Fruit fly (Drosophila melanogaster) whole organism, embryonic: ENCODE data around the gene Fas3.

Experiments used
- CG10267 ChIP-seq: fragments of 200-800 bp; sonication (Bioruptor generic); optimal IDR thresholded peaks from 2 replicates; lab custom pipeline; 2018; ENCODE audit warnings: missing biosample characterization, mild to moderate bottlenecking, missing genetic modification characterization, moderate library complexity
- CG11504 ChIP-seq: fragments of 200-800 bp; sonication (Bioruptor generic); optimal IDR thresholded peaks from 3 replicates; lab custom pipeline; 2019; ENCODE audit warnings: missing biosample characterization, mild to moderate bottlenecking, missing genetic modification characterization, moderate library complexity
- CG13894 ChIP-seq: fragments of 200-800 bp; sonication (Bioruptor generic); optimal IDR thresholded peaks from 3 replicates; lab custom pipeline; 2018; ENCODE audit warnings: missing biosample characterization, mild to moderate bottlenecking, missing genetic modification characterization, moderate library complexity
- CG1529 ChIP-seq: fragments of 200-800 bp; sonication (Bioruptor generic); optimal IDR thresholded peaks from 3 replicates; lab custom pipeline; 2018; ENCODE audit warnings: missing biosample characterization, missing genetic modification characterization
- CG16779 ChIP-seq: fragments of 200-800 bp; sonication (Bioruptor generic); IDR thresholded peaks from 2 replicates; pipeline ENCODE4 v1.3.6; 2022; ENCODE audit warnings: missing biosample characterization, missing genetic modification characterization
- CG16813 ChIP-seq: fragments of 200-800 bp; sonication (Bioruptor generic); IDR thresholded peaks from 3 replicates; pipeline ENCODE4 v1.3.6; 2022; ENCODE audit warnings: missing biosample characterization, missing genetic modification characterization; ENCODE audit not compliant: partially characterized antibody
- CG17186 ChIP-seq: fragments of 200-800 bp; sonication (Bioruptor generic); optimal IDR thresholded peaks from 3 replicates; lab custom pipeline; 2017; ENCODE audit warnings: missing biosample characterization, missing genetic modification reagents, missing genetic modification characterization
- CG2120 ChIP-seq: fragments of 200-800 bp; sonication (Bioruptor generic); optimal IDR thresholded peaks from 3 replicates; lab custom pipeline; 2016; ENCODE audit warnings: missing biosample characterization, missing genetic modification characterization
- CG32532 ChIP-seq: fragments of 200-800 bp; sonication (Bioruptor generic); IDR thresholded peaks from 2 replicates; pipeline ENCODE4 v1.3.6; 2022; ENCODE audit warnings: missing biosample characterization, missing genetic modification characterization
- CG32767 ChIP-seq: fragments of 200-800 bp; sonication (Bioruptor generic); IDR thresholded peaks from 2 replicates; pipeline ENCODE4 v1.3.6; 2022; ENCODE audit warnings: missing biosample characterization, missing genetic modification characterization
- CG3847 ChIP-seq: fragments of 200-800 bp; sonication (Bioruptor generic); IDR thresholded peaks from 2 replicates; pipeline ENCODE4 v1.3.6; 2022; ENCODE audit warnings: missing biosample characterization, missing genetic modification characterization
- CG4424 ChIP-seq: fragments of 200-800 bp; sonication (Bioruptor generic); optimal IDR thresholded peaks from 3 replicates; lab custom pipeline; 2016; ENCODE audit warnings: missing biosample characterization, missing genetic modification characterization
- CG4707 ChIP-seq: fragments of 200-800 bp; sonication (Bioruptor generic); optimal IDR thresholded peaks from 2 replicates; lab custom pipeline; 2018; ENCODE audit warnings: missing biosample characterization, mild to moderate bottlenecking, missing genetic modification characterization, moderate library complexity
- CG4730 ChIP-seq: fragments of 200-800 bp; sonication (Bioruptor generic); IDR thresholded peaks from 2 replicates; pipeline ENCODE4 v1.3.6; 2022; ENCODE audit warnings: missing biosample characterization, missing genetic modification characterization
- CG6765 ChIP-seq: fragments of 200-800 bp; sonication (Bioruptor generic); optimal IDR thresholded peaks from 3 replicates; lab custom pipeline; 2017; ENCODE audit warnings: missing biosample characterization, mild to moderate bottlenecking, missing genetic modification characterization
- CG6791 ChIP-seq: fragments of 200-800 bp; sonication (Bioruptor generic); IDR thresholded peaks from 3 replicates; pipeline ENCODE4 v1.3.6; 2022; ENCODE audit warnings: missing biosample characterization, missing genetic modification characterization; ENCODE audit not compliant: partially characterized antibody
- CG9932 ChIP-seq: fragments of 200-800 bp; sonication (Bioruptor generic); IDR thresholded peaks from 2 replicates; pipeline ENCODE4 v1.3.6; 2022; ENCODE audit warnings: missing biosample characterization, missing genetic modification characterization
- CrebB ChIP-seq: fragments of 200-800 bp; sonication (Bioruptor generic); optimal IDR thresholded peaks from 3 replicates; lab custom pipeline; 2018; ENCODE audit warnings: missing biosample characterization, mild to moderate bottlenecking, missing genetic modification characterization
- D19A ChIP-seq: fragments of 200-800 bp; optimal IDR thresholded peaks from 3 replicates; lab custom pipeline; 2019; ENCODE audit warnings: missing biosample characterization, mild to moderate bottlenecking, missing genetic modification characterization, moderate library complexity
- Gug ChIP-seq: fragments of 200-800 bp; sonication (Bioruptor generic); IDR thresholded peaks from 4 replicates; pipeline ENCODE4 v1.3.6; 2022; ENCODE audit warnings: missing biosample characterization, missing genetic modification characterization
- HLHmδ ChIP-seq: fragments of 200-800 bp; sonication (Bioruptor generic); optimal IDR thresholded peaks from 2 replicates; lab custom pipeline; 2018; ENCODE audit warnings: missing biosample characterization, mild to moderate bottlenecking, missing genetic modification characterization, moderate library complexity
- Hmr ChIP-seq: fragments of 200-800 bp; sonication (Bioruptor generic); optimal IDR thresholded peaks from 3 replicates; lab custom pipeline; 2017; ENCODE audit warnings: mild to moderate bottlenecking, missing biosample characterization, missing genetic modification reagents, missing genetic modification characterization
- Jarid2 ChIP-seq: fragments of 200-800 bp; sonication (Bioruptor generic); optimal IDR thresholded peaks from 3 replicates; lab custom pipeline; 2017; ENCODE audit warnings: mild to moderate bottlenecking, missing biosample characterization, missing genetic modification reagents, missing genetic modification characterization
- Lpt ChIP-seq: fragments of >200 bp; optimal IDR thresholded peaks from 2 replicates; lab custom pipeline; 2018; ENCODE audit warnings: missing biosample characterization, missing genetic modification characterization
- MESR4 ChIP-seq: fragments of 200-800 bp; sonication (Bioruptor generic); optimal IDR thresholded peaks from 2 replicates; lab custom pipeline; 2018; ENCODE audit warnings: missing biosample characterization, mild to moderate bottlenecking, missing genetic modification characterization, moderate library complexity
- Max ChIP-seq: fragments of 200-800 bp; sonication (Bioruptor generic); optimal IDR thresholded peaks from 2 replicates; lab custom pipeline; 2016; ENCODE audit warnings: missing biosample characterization, mild to moderate bottlenecking, missing genetic modification characterization
- Med ChIP-seq: fragments of 200-800 bp; sonication (Bioruptor generic); peaks from one replicate; lab custom pipeline; 2016; ENCODE audit warnings: missing biosample characterization, missing genetic modification characterization, mild to moderate bottlenecking, inconsistent platforms, moderate library complexity
- Nf-YA ChIP-seq: fragments of 200-800 bp; sonication (Bioruptor generic); IDR thresholded peaks from 2 replicates; pipeline ENCODE4 v1.3.6; 2022; ENCODE audit warnings: missing biosample characterization, missing genetic modification characterization
- Optix ChIP-seq: fragments of 200-800 bp; sonication (Bioruptor generic); IDR thresholded peaks from 3 replicates; pipeline ENCODE4 v1.3.6; 2022; ENCODE audit warnings: missing biosample characterization, missing genetic modification characterization
- Trl ChIP-seq, 3 experiments: fragments of >200 bp in 2 of 3; fragments of 200-800 bp in 1 of 3; sonication (Bioruptor generic) in 1 of 3; optimal IDR thresholded peaks; 2 replicates in 1 of 3; 3 replicates in 2 of 3; lab custom pipeline; 2016 to 2017; ENCODE audit warnings: missing biosample characterization in 1 of 3, missing genetic modification characterization in 1 of 3
- YL-1 ChIP-seq: fragments of 200-800 bp; sonication (Bioruptor generic); optimal IDR thresholded peaks from 3 replicates; lab custom pipeline; 2017; ENCODE audit warnings: missing biosample characterization, mild to moderate bottlenecking, missing genetic modification characterization
- ab ChIP-seq: fragments of 200-800 bp; sonication (Bioruptor generic); optimal IDR thresholded peaks from 2 replicates; lab custom pipeline; 2016; ENCODE audit warnings: missing biosample characterization, missing genetic modification characterization
- al ChIP-seq: fragments of 200-800 bp; sonication (Bioruptor generic); IDR thresholded peaks from 2 replicates; pipeline ENCODE4 v1.3.6; 2022; ENCODE audit warnings: missing biosample characterization, missing genetic modification characterization
- bsh ChIP-seq, 2 experiments: fragments of 200-800 bp; sonication (Bioruptor generic); optimal IDR thresholded peaks; 2 replicates each; lab custom pipeline; 2017 to 2018; ENCODE audit warnings: mild to moderate bottlenecking in 2 of 2, missing biosample characterization in 2 of 2, missing genetic modification characterization in 2 of 2, moderate library complexity in 1 of 2
- ci ChIP-seq: fragments of 200-800 bp; sonication (Bioruptor generic); IDR thresholded peaks from 3 replicates; pipeline ENCODE4 v1.3.6; 2022; ENCODE audit warnings: missing biosample characterization, missing genetic modification characterization
- eyg ChIP-seq: fragments of 200-800 bp; sonication (Bioruptor generic); optimal IDR thresholded peaks from 3 replicates; lab custom pipeline; 2016; ENCODE audit warnings: missing biosample characterization, missing genetic modification characterization
- fd3F ChIP-seq: fragments of 200-800 bp; sonication (Bioruptor generic); optimal IDR thresholded peaks from 2 replicates; lab custom pipeline; 2018; ENCODE audit warnings: missing biosample characterization, mild to moderate bottlenecking, missing genetic modification characterization, moderate library complexity
- hbn ChIP-seq: fragments of 200-800 bp; sonication (Bioruptor generic); IDR thresholded peaks from 2 replicates; pipeline ENCODE4 v1.3.6; 2022; ENCODE audit warnings: missing biosample characterization, missing genetic modification characterization; ENCODE audit not compliant: partially characterized antibody
- insv ChIP-seq, 2 experiments: fragments of 200-800 bp; sonication (Bioruptor generic); optimal IDR thresholded peaks; 3 replicates each; lab custom pipeline; 2016 to 2018; ENCODE audit warnings: missing biosample characterization in 2 of 2, missing genetic modification characterization in 2 of 2
- ken ChIP-seq: fragments of 200-800 bp; sonication (Bioruptor generic); IDR thresholded peaks from 3 replicates; pipeline ENCODE4 v1.3.6; 2022; ENCODE audit warnings: missing biosample characterization, missing genetic modification characterization
- luna ChIP-seq: fragments of 200-800 bp; sonication (Bioruptor generic); optimal IDR thresholded peaks from 2 replicates; lab custom pipeline; 2016; ENCODE audit warnings: missing biosample characterization, missing genetic modification characterization
- mam ChIP-seq: fragments of 200-800 bp; sonication (Bioruptor generic); optimal IDR thresholded peaks from 3 replicates; lab custom pipeline; 2016; ENCODE audit warnings: missing biosample characterization, missing genetic modification characterization
- onecut ChIP-seq: fragments of 200-800 bp; sonication (Bioruptor generic); IDR thresholded peaks from 2 replicates; pipeline ENCODE4 v1.3.6; 2022; ENCODE audit warnings: missing biosample characterization, missing genetic modification characterization
- pros ChIP-seq: fragments of 200-800 bp; sonication (Bioruptor generic); optimal IDR thresholded peaks from 3 replicates; lab custom pipeline; 2019; ENCODE audit warnings: missing biosample characterization, mild to moderate bottlenecking, missing genetic modification characterization, moderate library complexity
- pum ChIP-seq: fragments of 200-800 bp; sonication (Bioruptor generic); optimal IDR thresholded peaks from 2 replicates; lab custom pipeline; 2016; ENCODE audit warnings: missing biosample characterization, missing genetic modification characterization
- repo ChIP-seq: fragments of 200-800 bp; sonication (Bioruptor generic); optimal IDR thresholded peaks from 2 replicates; lab custom pipeline; 2016; ENCODE audit warnings: missing biosample characterization, missing genetic modification characterization
- sens-2 ChIP-seq: fragments of 200-800 bp; sonication (Bioruptor generic); IDR thresholded peaks from 2 replicates; pipeline ENCODE4 v1.3.6; 2022; ENCODE audit warnings: missing biosample characterization, missing genetic modification characterization
- sr ChIP-seq: fragments of 200-800 bp; sonication (Bioruptor generic); IDR thresholded peaks from 3 replicates; pipeline ENCODE4 v1.3.6; 2022; ENCODE audit warnings: missing biosample characterization, missing genetic modification characterization
- tin ChIP-seq: fragments of 200-800 bp; sonication (Bioruptor generic); optimal IDR thresholded peaks from 3 replicates; lab custom pipeline; 2016; ENCODE audit warnings: missing biosample characterization, missing genetic modification characterization
- tx ChIP-seq: fragments of 200-800 bp; sonication (Bioruptor generic); optimal IDR thresholded peaks from 2 replicates; lab custom pipeline; 2016; ENCODE audit warnings: missing biosample characterization, missing genetic modification characterization
- yki ChIP-seq: fragments of >200 bp; optimal IDR thresholded peaks from 3 replicates; lab custom pipeline; 2018

Fas3 gene

DNA sequence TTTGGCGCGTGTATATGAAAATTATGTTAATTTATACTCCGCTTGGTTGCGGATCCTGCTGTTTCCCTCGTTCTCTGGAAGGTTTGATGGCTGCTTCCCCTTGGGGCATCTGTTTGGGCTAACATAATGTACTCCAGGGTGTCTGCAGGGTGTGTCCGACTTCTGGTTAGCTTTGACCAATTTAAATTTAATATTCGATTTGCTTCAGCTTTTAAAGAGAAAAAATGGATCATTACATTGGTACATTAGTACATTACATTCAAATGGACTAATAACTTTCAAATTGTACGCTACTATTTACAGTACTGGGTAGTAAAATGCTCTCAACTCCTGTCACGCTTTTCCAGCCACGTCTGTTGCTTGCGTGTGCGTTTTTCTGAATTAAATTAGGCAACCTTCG lies 57.2 kb downstream of the Fas3 start (continued):
- no peak for TF ChIP-seq sens-2
- TF ChIP-seq mam: peak; percentile 57
- TF ChIP-seq CG16779 (GFP tag; lab: Robert Waterston, UW): no peak
- no peak for TF ChIP-seq MESR4 (GFP tag; lab: Kevin White, UChicago)
- TF ChIP-seq Trl (optimal IDR thresholded peaks at IDR 0.05; lab: Kevin White, UChicago): no peak
- no peak for TF ChIP-seq Trl (GFP tag; optimal IDR thresholded peaks at IDR 0.05; lab: Kevin White, UChicago)
- TF ChIP-seq CG1529 (GFP tag; lab: Kevin White, UChicago): no peak
- no peak for TF ChIP-seq onecut
- TF ChIP-seq pum (GFP tag; lab: Kevin White, UChicago): peak; percentile 3
- TF ChIP-seq CG17186 (GFP tag; lab: Kevin White, UChicago): no peak
- peak; percentile 61 for TF ChIP-seq CG11504 (tag; lab: Kevin White, UChicago)
- peak; percentile 67; the same call in 1 of the 2 replicates for TF ChIP-seq CG32532 (GFP tag; lab: Robert Waterston, UW)
- peak; percentile 24 for TF ChIP-seq CG4424 (GFP tag; lab: Kevin White, UChicago)
- no peak for TF ChIP-seq CG6765 (GFP tag; lab: Kevin White, UChicago)
- TF ChIP-seq CG4707 (GFP tag; lab: Kevin White, UChicago): no peak
- peak; percentile 87 for TF ChIP-seq Med (GFP tag; lab: Kevin White, UChicago)
- TF ChIP-seq sr (GFP tag; lab: Robert Waterston, UW): no peak
- TF ChIP-seq Max (GFP tag; lab: Kevin White, UChicago): no peak
- TF ChIP-seq Gug (GFP tag; lab: Robert Waterston, UW): 0 out of 4 replicates have a peak, but pooled peaks have one; percentile 11
- TF ChIP-seq CG3847 (GFP tag; lab: Robert Waterston, UW): 0 out of 2 replicates have a peak, but pooled peaks have one; percentile 29
- no peak for TF ChIP-seq CG4730
- TF ChIP-seq fd3F: no peak
- TF ChIP-seq Lpt (GFP tag; lab: Kevin White, UChicago): no peak
- TF ChIP-seq ci (GFP tag; lab: Robert Waterston, UW): no peak
- peak; percentile 8 for TF ChIP-seq CG10267 (tag; lab: Kevin White, UChicago)
- TF ChIP-seq repo: no peak
- TF ChIP-seq ken: no peak
- peak in 1 of 2 experiments; percentile 43 for TF ChIP-seq bsh (GFP tag; optimal IDR thresholded peaks at IDR 0.05; lab: Kevin White, UChicago)
- no peak for TF ChIP-seq CG32767 (GFP tag; lab: Robert Waterston, UW)
- TF ChIP-seq Hmr: peak; percentile 63
- TF ChIP-seq ab (GFP tag; lab: Kevin White, UChicago): no peak
- TF ChIP-seq eyg (GFP tag; lab: Kevin White, UChicago): no peak
- TF ChIP-seq luna (GFP tag; lab: Kevin White, UChicago): no peak
- TF ChIP-seq al (GFP tag; lab: Robert Waterston, UW): peak; percentile 30; the same call in 1 of the 2 replicates
- no peak for TF ChIP-seq Jarid2 (GFP tag; lab: Kevin White, UChicago)
- no peak for TF ChIP-seq insv (GFP tag; optimal IDR thresholded peaks at IDR 0.05; lab: Kevin White, UChicago)
- no peak for TF ChIP-seq CrebB (tag; lab: Kevin White, UChicago)
- TF ChIP-seq CG6791 (GFP tag; lab: Robert Waterston, UW): no peak
- TF ChIP-seq YL-1 (GFP tag; lab: Kevin White, UChicago): no peak
- no peak for TF ChIP-seq CG16813
- TF ChIP-seq Optix (GFP tag; lab: Robert Waterston, UW): 0 out of 3 replicates have a peak, but pooled peaks have one; percentile 20
- TF ChIP-seq tx (GFP tag; lab: Kevin White, UChicago): peak; percentile 23
- no peak for TF ChIP-seq Nf-YA (GFP tag; lab: Robert Waterston, UW)
- TF ChIP-seq CG2120 (GFP tag; lab: Kevin White, UChicago): peak; percentile 73
- TF ChIP-seq HLHmδ: no peak
- no peak for TF ChIP-seq pros
- peak; percentile 11 for TF ChIP-seq tin (GFP tag; lab: Kevin White, UChicago)
- TF ChIP-seq D19A (tag; lab: Kevin White, UChicago): peak; percentile 10
- no peak for TF ChIP-seq hbn (GFP tag; lab: Robert Waterston, UW)
- peak; percentile 16 for TF ChIP-seq CG13894 (tag; lab: Kevin White, UChicago)
- TF ChIP-seq CG9932: 0 out of 2 replicates have a peak, but pooled peaks have one; percentile 25
- no peak for TF ChIP-seq yki (lab: Kevin White, UChicago)
